Fruit fly (Drosophila melanogaster): ENCODE data around the gene Nepl16.
"Not testable (repeated sequence)": the region's sequence is repeated elsewhere in the genome, so short reads cannot be mapped to it uniquely, and the experiment has no call there.

Nepl16 gene

dm6 chr3R:25112466-25112939 is at the start of gene Nepl16:
Gene Nepl16, minus strand, starts transcription at chr3R:25112516.
- no peak for TF ChIP-seq insv (optimal IDR thresholded peaks at IDR 0.05)
- no peak for TF ChIP-seq Sin3A (optimal IDR thresholded peaks at IDR 0.05)
- peak; percentile 80 for TF ChIP-seq h (optimal IDR thresholded peaks at IDR 0.05)
- TF ChIP-seq ttk (optimal IDR thresholded peaks at IDR 0.05) = no peak
- TF ChIP-seq Myc (optimal IDR thresholded peaks at IDR 0.05) = no peak
- no peak for TF ChIP-seq psq (optimal IDR thresholded peaks at IDR 0.05)

dm6 chr3R:25161520-25161919 is 49.2 kb upstream of the Nepl16 start:
- TF ChIP-seq insv (optimal IDR thresholded peaks at IDR 0.05) (no peak), Myc (optimal IDR thresholded peaks at IDR 0.05) (no peak), h (optimal IDR thresholded peaks at IDR 0.05) (no peak), psq (optimal IDR thresholded peaks at IDR 0.05) (no peak), Sin3A (optimal IDR thresholded peaks at IDR 0.05) (no peak), ttk (optimal IDR thresholded peaks at IDR 0.05) (no peak)

dm6 chr3R:25152342-25152741 is 40.0 kb upstream of the Nepl16 start:
- no peak for TF ChIP-seq Myc (optimal IDR thresholded peaks at IDR 0.05)
- TF ChIP-seq psq (optimal IDR thresholded peaks at IDR 0.05) = no peak

- TF ChIP-seq ttk (optimal IDR thresholded peaks at IDR 0.05) (no peak), insv (optimal IDR thresholded peaks at IDR 0.05) (no peak), Myc (optimal IDR thresholded peaks at IDR 0.05) (no peak), h (optimal IDR thresholded peaks at IDR 0.05) (no peak), Sin3A (optimal IDR thresholded peaks at IDR 0.05) (no peak), psq (optimal IDR thresholded peaks at IDR 0.05) (no peak)
Measured at dm6 chr3R:25137565-25138367, 25.4 kb upstream of the Nepl16 start, which contains the start of gene danr. Gene danr, plus strand, starts transcription at chr3R:25138072.

dm6 chr3R:25131042-25131441 is 18.7 kb upstream of the Nepl16 start, which contains the start of gene Bili:
Gene Bili, plus strand, starts transcription at chr3R:25131306.
- TF ChIP-seq h, Sin3A, ttk (optimal IDR thresholded peaks at IDR 0.05): not testable (repeated sequence)

dm6 chr3R:25127231-25127689 is 14.9 kb upstream of the Nepl16 start, which contains the start of the genes Mocs2A, Mocs2B and Clbn:
Gene Mocs2A, minus strand, starts transcription at chr3R:25127359.
Gene Mocs2B, minus strand, starts transcription at chr3R:25127359.
Gene Clbn, plus strand, starts transcription at chr3R:25127502.
- TF ChIP-seq h (optimal IDR thresholded peaks at IDR 0.05) = no peak
- no peak for TF ChIP-seq Myc (optimal IDR thresholded peaks at IDR 0.05)
- TF ChIP-seq psq (optimal IDR thresholded peaks at IDR 0.05) = no peak
- TF ChIP-seq ttk (optimal IDR thresholded peaks at IDR 0.05) = no peak
- TF ChIP-seq Sin3A (optimal IDR thresholded peaks at IDR 0.05) = no peak
- no peak for TF ChIP-seq insv (optimal IDR thresholded peaks at IDR 0.05)

- TF ChIP-seq Sin3A (optimal IDR thresholded peaks at IDR 0.05) (no peak), ttk (optimal IDR thresholded peaks at IDR 0.05) (no peak), Myc (optimal IDR thresholded peaks at IDR 0.05) (no peak), h (optimal IDR thresholded peaks at IDR 0.05) (no peak), psq (optimal IDR thresholded peaks at IDR 0.05) (no peak), insv (optimal IDR thresholded peaks at IDR 0.05) (no peak)
Measured at dm6 chr3R:25126823-25127222, 14.5 kb upstream of the Nepl16 start.

dm6 chr3R:25123262-25123661 is 10.9 kb upstream of the Nepl16 start, which contains the start of gene vig2:
Gene vig2, plus strand, starts transcription at chr3R:25123373.
- not testable (repeated sequence) for TF ChIP-seq ttk, Myc, Sin3A (optimal IDR thresholded peaks at IDR 0.05)

- no peak for TF ChIP-seq h (optimal IDR thresholded peaks at IDR 0.05)
- no peak for TF ChIP-seq ttk (optimal IDR thresholded peaks at IDR 0.05)
- peak; percentile 19 for TF ChIP-seq Sin3A (optimal IDR thresholded peaks at IDR 0.05)
- TF ChIP-seq psq (optimal IDR thresholded peaks at IDR 0.05) = no peak
Measured at dm6 chr3R:25122736-25123211, 10.5 kb upstream of the Nepl16 start, which contains the start of the genes CG31510 and TTLL5. Gene CG31510, minus strand, starts transcription at chr3R:25122920. Gene TTLL5, minus strand, starts transcription at chr3R:25122920.

- TF ChIP-seq Sin3A (optimal IDR thresholded peaks at IDR 0.05) = no peak
- no peak for TF ChIP-seq ttk (optimal IDR thresholded peaks at IDR 0.05)
- TF ChIP-seq h (optimal IDR thresholded peaks at IDR 0.05) = no peak
- TF ChIP-seq insv (optimal IDR thresholded peaks at IDR 0.05) = no peak
- no peak for TF ChIP-seq Myc (optimal IDR thresholded peaks at IDR 0.05)
- TF ChIP-seq psq (optimal IDR thresholded peaks at IDR 0.05) = no peak
Measured at dm6 chr3R:25108932-25109331, 3.4 kb downstream of the Nepl16 start, which contains the start of gene CG34027. Gene CG34027, minus strand, starts transcription at chr3R:25109032.

- no peak for TF ChIP-seq Myc (optimal IDR thresholded peaks at IDR 0.05)
Measured at dm6 chr3R:25102253-25102652, 10.1 kb downstream of the Nepl16 start, which contains the start of gene CG45095. Gene CG45095, plus strand, starts transcription at chr3R:25102553.

- TF ChIP-seq insv (optimal IDR thresholded peaks at IDR 0.05) = no peak
- TF ChIP-seq h (optimal IDR thresholded peaks at IDR 0.05) = no peak
- no peak for TF ChIP-seq ttk (optimal IDR thresholded peaks at IDR 0.05)
- no peak for TF ChIP-seq psq (optimal IDR thresholded peaks at IDR 0.05)
- no peak for TF ChIP-seq Myc (optimal IDR thresholded peaks at IDR 0.05)
- TF ChIP-seq Sin3A (optimal IDR thresholded peaks at IDR 0.05) = no peak
Measured at dm6 chr3R:25097486-25097885, 14.8 kb downstream of the Nepl16 start, which contains the start of the genes CG33095 and CG33096. Gene CG33095, plus strand, starts transcription at chr3R:25097672. Gene CG33096, plus strand, starts transcription at chr3R:25097672.

Data from Kc167 (cell line).